Fruit fly (Drosophila melanogaster) whole organism, prepupa: ENCODE measurements around the gene CG4830.

Experiments
- Blimp-1 ChIP-seq: fragments of 200-800 bp; sonication (Bioruptor generic); optimal IDR thresholded peaks from 3 replicates; lab custom pipeline; 2017; ENCODE audit warnings: missing biosample characterization, missing genetic modification characterization, mild to moderate bottlenecking, moderate library complexity, missing genetic modification reagents
- CG16779 ChIP-seq: fragments of 200-800 bp; sonication (Bioruptor generic); optimal IDR thresholded peaks from 3 replicates; lab custom pipeline; 2017; ENCODE audit warnings: missing biosample characterization, mild to moderate bottlenecking, missing genetic modification characterization
- Lpt ChIP-seq: fragments of 200-800 bp; sonication (Bioruptor generic); optimal IDR thresholded peaks from 3 replicates; lab custom pipeline; 2016; ENCODE audit warnings: missing biosample characterization, missing genetic modification characterization
- vri ChIP-seq: fragments of 200-800 bp; sonication (Bioruptor generic); optimal IDR thresholded peaks from 3 replicates; lab custom pipeline; 2016; ENCODE audit warnings: missing biosample characterization, mild to moderate bottlenecking, missing genetic modification characterization

dm6 chr3R:12197641-12198040 is 12.5 kb downstream of the CG4830 start, which contains the start of gene Adk1:
- TF ChIP-seq Lpt (GFP tag; lab: Kevin White, UChicago) (no peak), Blimp-1 (GFP tag; lab: Kevin White, UChicago) (no peak), vri (GFP tag; lab: Kevin White, UChicago) (no peak), CG16779 (tag; lab: Kevin White, UChicago) (no peak)
